Fruit fly (Drosophila melanogaster): ENCODE measurements around the gene Grl40a.

DNA sequence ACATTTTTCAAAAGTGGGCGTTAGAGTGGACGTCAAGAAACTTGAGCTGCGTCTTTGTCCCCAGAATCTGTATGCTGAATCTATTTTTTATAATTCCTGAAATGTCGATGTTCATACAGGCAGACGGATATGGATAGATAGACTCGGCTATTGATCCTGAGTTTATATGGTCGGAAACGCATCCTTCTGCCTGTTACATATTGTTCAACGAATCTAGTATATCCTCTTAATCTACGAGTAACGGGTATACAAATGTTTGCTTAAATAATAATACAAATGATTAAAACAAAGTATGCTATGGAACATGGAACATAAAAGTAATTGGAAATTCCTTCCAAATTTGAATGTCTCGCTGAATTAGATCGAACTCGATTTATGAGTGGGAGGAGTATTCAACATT lies 33.2 kb downstream of the Grl40a start, which contains the start of gene tplus3a:
- TF ChIP-seq Abd-B (GFP tag; optimal IDR thresholded peaks at IDR 0.05) (no peak), foxo (GFP tag; optimal IDR thresholded peaks at IDR 0.05) (no peak), psq (GFP tag; optimal IDR thresholded peaks at IDR 0.05) (no peak), OdsH (GFP tag; optimal IDR thresholded peaks at IDR 0.05) (no peak), dmrt93B (GFP tag; optimal IDR thresholded peaks at IDR 0.05) (no peak), fru (GFP tag; optimal IDR thresholded peaks at IDR 0.05) (no peak), Hnf4 (GFP tag; optimal IDR thresholded peaks at IDR 0.05) (no peak), br (GFP tag; optimal IDR thresholded peaks at IDR 0.05) (no peak)
